Worm (Caenorhabditis elegans) whole organism, young adult: ENCODE data around the gene ZK353.2.

Experiments
- fkh-3 ChIP-seq: sonication (generic microtip); optimal IDR thresholded peaks from 2 replicates; lab custom pipeline; 2016; ENCODE audit warnings: mild to moderate bottlenecking, missing genetic modification characterization, missing compliant biosample characterization
- mes-4 ChIP-seq: sonication (generic microtip); optimal IDR thresholded peaks from 2 replicates; lab custom pipeline; 2016; ENCODE audit warnings: missing genotype, missing genetic modification characterization, missing compliant biosample characterization
- nfya-1 ChIP-seq: sonication (generic microtip); optimal IDR thresholded peaks from 2 replicates; lab custom pipeline; 2017; ENCODE audit warnings: antibody characterized with exemption, missing compliant biosample characterization, missing genetic modification characterization, borderline replicate concordance; ENCODE audit not compliant: insufficient read depth
- rcor-1 ChIP-seq: fragments of 200-800 bp; sonication (Bioruptor generic); IDR thresholded peaks from 2 replicates; pipeline ENCODE4 v1.3.6; 2022; ENCODE audit warnings: missing genetic modification reagents, missing genetic modification characterization, missing compliant biosample characterization
- unc-62 ChIP-seq: fragments of 150-350 bp; optimal IDR thresholded peaks from 2 replicates; lab custom pipeline; 2014; ENCODE audit warnings: missing biosample characterization, missing genetic modification reagents, missing genetic modification characterization

DNA sequence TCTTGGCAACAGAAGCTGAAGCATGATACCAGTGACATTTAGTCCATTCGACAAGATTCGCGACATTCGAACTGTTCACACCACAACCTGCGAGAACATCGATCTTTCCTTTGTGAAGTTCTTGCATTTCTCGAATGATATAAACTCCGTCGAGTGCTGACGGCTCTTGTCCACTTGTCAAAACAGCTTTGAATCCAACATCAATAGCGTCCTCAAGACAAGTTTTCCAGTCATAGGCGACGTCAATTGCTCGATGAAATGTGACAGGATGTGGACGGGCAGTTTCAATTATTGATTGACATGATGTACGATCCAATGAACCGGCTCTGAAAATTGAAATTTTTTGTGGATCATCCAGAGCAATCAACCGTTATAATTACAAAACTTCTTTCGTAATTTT lies 4.1 kb downstream of the ZK353.2 start:
- TF ChIP-seq fkh-3 (tag; lab: Kevin White, UChicago) (no peak), unc-62 (GFP tag; lab: Kevin White, UChicago) (no peak), rcor-1 (GFP tag; lab: Robert Waterston, UW) (no peak), mes-4 (tag; lab: Kevin White, UChicago) (no peak), nfya-1 (no peak)
